Worm (Caenorhabditis elegans): ENCODE measurements around the gene F19D8.2.

- TF ChIP-seq ceh-18 (tag; optimal IDR thresholded peaks at IDR 0.05) (no peak), ceh-31 (tag; optimal IDR thresholded peaks at IDR 0.05) (no peak), ceh-22 (tag; optimal IDR thresholded peaks at IDR 0.05) (no peak), ceh-24 (tag; optimal IDR thresholded peaks at IDR 0.05) (no peak), elt-2 (tag; optimal IDR thresholded peaks at IDR 0.05) (no peak), ama-1 (optimal IDR thresholded peaks at IDR 0.05) (no peak), fkh-10 (GFP tag; optimal IDR thresholded peaks at IDR 0.05) (no peak), ztf-16 (tag; optimal IDR thresholded peaks at IDR 0.05) (no peak), fax-1 (tag; optimal IDR thresholded peaks at IDR 0.05) (no peak), nhr-11 (tag; optimal IDR thresholded peaks at IDR 0.05) (no peak), rnt-1 (tag; optimal IDR thresholded peaks at IDR 0.05) (no peak)
These were observed 49.0 kb upstream of the F19D8.2 start, which contains the start of gene F55F3.4 for ce11 chrX:13785268-13785667.
